Fruit fly (Drosophila melanogaster) whole organism, embryonic: ENCODE data around the gene CG11309.

ENCODE experiments used
- Antp ChIP-seq: fragments of 200-800 bp; sonication (Bioruptor generic); optimal IDR thresholded peaks from 3 replicates; lab custom pipeline; 2016; ENCODE audit warnings: missing biosample characterization, missing genetic modification characterization
- Asciz ChIP-seq: fragments of 200-800 bp; sonication (Bioruptor generic); optimal IDR thresholded peaks from 2 replicates; lab custom pipeline; 2017; ENCODE audit warnings: missing biosample characterization, mild to moderate bottlenecking, missing genetic modification characterization, missing genetic modification reagents
- BEAF-32 ChIP-seq: fragments of 200-800 bp; sonication (Bioruptor generic); optimal IDR thresholded peaks from 3 replicates; lab custom pipeline; 2017; ENCODE audit warnings: missing biosample characterization, missing genetic modification characterization, mild to moderate bottlenecking, moderate library complexity, missing genetic modification reagents
- Bgb ChIP-seq: fragments of 200-800 bp; sonication (Bioruptor generic); IDR thresholded peaks from 2 replicates; pipeline ENCODE4 v1.3.6; 2022; ENCODE audit warnings: missing biosample characterization, missing genetic modification characterization; ENCODE audit not compliant: partially characterized antibody
- CG10321 ChIP-seq: fragments of 200-800 bp; sonication (Bioruptor generic); IDR thresholded peaks from 2 replicates; pipeline ENCODE4 v1.3.6; 2022; ENCODE audit warnings: missing biosample characterization, missing genetic modification characterization
- CG10959 ChIP-seq: fragments of 200-800 bp; sonication (Bioruptor generic); IDR thresholded peaks from 2 replicates; pipeline ENCODE4 v1.3.6; 2022; ENCODE audit warnings: missing biosample characterization, missing genetic modification characterization
- CG10979 ChIP-seq: fragments of 200-800 bp; sonication (Bioruptor generic); optimal IDR thresholded peaks from 2 replicates; lab custom pipeline; 2018; ENCODE audit warnings: missing biosample characterization, mild to moderate bottlenecking, missing genetic modification characterization, moderate library complexity
- CG11456 ChIP-seq: fragments of 200-800 bp; sonication (Bioruptor generic); IDR thresholded peaks from 3 replicates; pipeline ENCODE4 v1.3.6; 2022; ENCODE audit warnings: missing biosample characterization, missing genetic modification characterization
- CG12299 ChIP-seq: fragments of 200-800 bp; sonication (Bioruptor generic); optimal IDR thresholded peaks from 2 replicates; lab custom pipeline; 2018; ENCODE audit warnings: missing biosample characterization, mild to moderate bottlenecking, missing genetic modification characterization
- CG15479 ChIP-seq: fragments of 200-800 bp; sonication (Bioruptor generic); optimal IDR thresholded peaks from 3 replicates; lab custom pipeline; 2019; ENCODE audit warnings: missing biosample characterization, mild to moderate bottlenecking, missing genetic modification characterization, moderate library complexity
- CG15514 ChIP-seq: fragments of 200-800 bp; sonication (Bioruptor generic); optimal IDR thresholded peaks from 3 replicates; lab custom pipeline; 2017; ENCODE audit warnings: missing biosample characterization, missing genetic modification characterization, mild to moderate bottlenecking, moderate library complexity, missing genetic modification reagents
- CG16815 ChIP-seq: fragments of 200-800 bp; sonication (Bioruptor generic); optimal IDR thresholded peaks from 3 replicates; lab custom pipeline; 2017; ENCODE audit warnings: missing biosample characterization, mild to moderate bottlenecking, missing genetic modification characterization
- CG17385 ChIP-seq: fragments of 200-800 bp; sonication (Bioruptor generic); optimal IDR thresholded peaks from 3 replicates; lab custom pipeline; 2018; ENCODE audit warnings: missing biosample characterization, mild to moderate bottlenecking, missing genetic modification characterization
- CG18011 ChIP-seq: fragments of 200-800 bp; sonication (Bioruptor generic); optimal IDR thresholded peaks from 2 replicates; lab custom pipeline; 2017; ENCODE audit warnings: missing biosample characterization, missing genetic modification characterization, mild to moderate bottlenecking, moderate library complexity, missing genotype
- CG2712 ChIP-seq: fragments of 200-800 bp; optimal IDR thresholded peaks from 3 replicates; lab custom pipeline; 2019; ENCODE audit warnings: missing biosample characterization, mild to moderate bottlenecking, missing genetic modification characterization, moderate library complexity
- CG2875 ChIP-seq: fragments of 200-800 bp; sonication (Bioruptor generic); optimal IDR thresholded peaks from 2 replicates; lab custom pipeline; 2017; ENCODE audit warnings: missing biosample characterization, mild to moderate bottlenecking, missing genetic modification characterization, missing genetic modification reagents
- CG30020 ChIP-seq: fragments of 200-800 bp; optimal IDR thresholded peaks from 2 replicates; lab custom pipeline; 2019; ENCODE audit warnings: missing biosample characterization, mild to moderate bottlenecking, missing genetic modification characterization, moderate library complexity
- CG31441 ChIP-seq: fragments of 200-800 bp; sonication (Bioruptor generic); IDR thresholded peaks from 2 replicates; pipeline ENCODE4 v1.3.6; 2022; ENCODE audit warnings: missing biosample characterization, missing genetic modification characterization
- CG32767 ChIP-seq: fragments of 200-800 bp; sonication (Bioruptor generic); IDR thresholded peaks from 2 replicates; pipeline ENCODE4 v1.3.6; 2022; ENCODE audit warnings: missing biosample characterization, missing genetic modification characterization
- CG34224 ChIP-seq: fragments of 200-800 bp; sonication (Bioruptor generic); IDR thresholded peaks from 3 replicates; pipeline ENCODE4 v1.3.6; 2022; ENCODE audit warnings: missing biosample characterization, missing genetic modification characterization; ENCODE audit not compliant: partially characterized antibody
- CG3847 ChIP-seq: fragments of 200-800 bp; sonication (Bioruptor generic); IDR thresholded peaks from 2 replicates; pipeline ENCODE4 v1.3.6; 2022; ENCODE audit warnings: missing biosample characterization, missing genetic modification characterization
- CG43689 ChIP-seq: fragments of 200-800 bp; sonication (Bioruptor generic); IDR thresholded peaks from 2 replicates; pipeline ENCODE4 v1.3.6; 2022; ENCODE audit warnings: missing biosample characterization, missing genetic modification characterization
- CG6683 ChIP-seq: fragments of 200-800 bp; sonication (Bioruptor generic); optimal IDR thresholded peaks from 2 replicates; lab custom pipeline; 2017; ENCODE audit warnings: missing biosample characterization, mild to moderate bottlenecking, missing genetic modification characterization, missing genetic modification reagents
- Dip2 ChIP-seq: fragments of 200-800 bp; sonication (Bioruptor generic); IDR thresholded peaks from 2 replicates; pipeline ENCODE4 v1.3.6; 2022; ENCODE audit warnings: missing biosample characterization, missing genetic modification characterization
- Dp ChIP-seq: fragments of 200-800 bp; sonication (Bioruptor generic); optimal IDR thresholded peaks from 2 replicates; lab custom pipeline; 2018; ENCODE audit warnings: missing biosample characterization, mild to moderate bottlenecking, missing genetic modification characterization, moderate library complexity
- E2f2 ChIP-seq: fragments of 200-800 bp; sonication (Bioruptor generic); IDR thresholded peaks from 2 replicates; pipeline ENCODE4 v1.3.6; 2022; ENCODE audit warnings: missing biosample characterization, missing genetic modification characterization
- HLH4C ChIP-seq: fragments of 200-800 bp; sonication (Bioruptor generic); IDR thresholded peaks from 3 replicates; pipeline ENCODE4 v1.3.6; 2022; ENCODE audit warnings: missing biosample characterization, missing genetic modification characterization; ENCODE audit not compliant: partially characterized antibody
- HmgZ ChIP-seq: fragments of 200-800 bp; sonication (Bioruptor generic); optimal IDR thresholded peaks from 2 replicates; lab custom pipeline; 2018; ENCODE audit warnings: missing biosample characterization, mild to moderate bottlenecking, missing genetic modification characterization
- Mad ChIP-seq: fragments of 200-800 bp; sonication (Bioruptor generic); optimal IDR thresholded peaks from 2 replicates; lab custom pipeline; 2016; ENCODE audit warnings: missing biosample characterization, missing genetic modification characterization
- Myb ChIP-seq: fragments of 200-800 bp; sonication (Bioruptor generic); optimal IDR thresholded peaks from 2 replicates; lab custom pipeline; 2016; ENCODE audit warnings: missing biosample characterization, missing genetic modification characterization
- NC2β ChIP-seq: fragments of 200-800 bp; sonication (Bioruptor generic); optimal IDR thresholded peaks from 2 replicates; lab custom pipeline; 2016; ENCODE audit warnings: missing biosample characterization, missing genetic modification characterization
- Sox102F ChIP-seq: fragments of 200-800 bp; sonication (Bioruptor generic); optimal IDR thresholded peaks from 2 replicates; lab custom pipeline; 2018; ENCODE audit warnings: missing biosample characterization, mild to moderate bottlenecking, missing genetic modification characterization, moderate library complexity
- Xrp1 ChIP-seq: fragments of 200-800 bp; sonication (Bioruptor generic); IDR thresholded peaks from 2 replicates; pipeline ENCODE4 v1.3.6; 2022; ENCODE audit warnings: missing biosample characterization, missing genetic modification characterization
- ash1 ChIP-seq: fragments of 200-800 bp; sonication (Bioruptor generic); optimal IDR thresholded peaks from 2 replicates; lab custom pipeline; 2018; ENCODE audit warnings: missing biosample characterization, mild to moderate bottlenecking, missing genetic modification characterization
- bbx ChIP-seq: fragments of 200-800 bp; sonication (Bioruptor generic); IDR thresholded peaks from 2 replicates; pipeline ENCODE4 v1.3.6; 2022; ENCODE audit warnings: missing biosample characterization, missing genetic modification characterization; ENCODE audit not compliant: partially characterized antibody
- bsh ChIP-seq, 2 experiments: fragments of 200-800 bp; sonication (Bioruptor generic); optimal IDR thresholded peaks; 2 replicates each; lab custom pipeline; 2017 to 2018; ENCODE audit warnings: mild to moderate bottlenecking in 2 of 2, missing biosample characterization in 2 of 2, missing genetic modification characterization in 2 of 2, moderate library complexity in 1 of 2
- chinmo ChIP-seq: fragments of 200-800 bp; sonication (Bioruptor generic); IDR thresholded peaks from 4 replicates; pipeline ENCODE4 v1.3.6; 2022; ENCODE audit warnings: missing biosample characterization, missing genetic modification characterization; ENCODE audit not compliant: partially characterized antibody
- crc ChIP-seq: fragments of 200-800 bp; sonication (Bioruptor generic); optimal IDR thresholded peaks from 2 replicates; lab custom pipeline; 2016; ENCODE audit warnings: missing biosample characterization, missing genetic modification characterization
- jing ChIP-seq: fragments of 200-800 bp; sonication (Bioruptor generic); optimal IDR thresholded peaks from 2 replicates; lab custom pipeline; 2018; ENCODE audit warnings: missing biosample characterization, mild to moderate bottlenecking, missing genetic modification characterization
- nerfin-2 ChIP-seq: fragments of 200-800 bp; sonication (Bioruptor generic); IDR thresholded peaks from 2 replicates; pipeline ENCODE4 v1.3.6; 2022; ENCODE audit warnings: missing biosample characterization, missing genetic modification characterization; ENCODE audit not compliant: partially characterized antibody
- sc ChIP-seq, 3 experiments: fragments of >200 bp in 2 of 3; fragments of 200-800 bp in 1 of 3; sonication (Bioruptor generic) in 1 of 3; optimal IDR thresholded peaks; 2 replicates in 2 of 3; 3 replicates in 1 of 3; lab custom pipeline; 2017; ENCODE audit warnings: mild to moderate bottlenecking in 1 of 3, missing biosample characterization in 1 of 3, missing genetic modification characterization in 1 of 3, missing genetic modification reagents in 1 of 3
- sens ChIP-seq: fragments of 200-800 bp; sonication (Bioruptor generic); peaks from one replicate; lab custom pipeline; 2016; ENCODE audit warnings: missing biosample characterization, missing genetic modification characterization
- shn ChIP-seq: fragments of 200-800 bp; sonication (Bioruptor generic); optimal IDR thresholded peaks from 3 replicates; lab custom pipeline; 2016; ENCODE audit warnings: missing biosample characterization, missing genetic modification characterization
- sna ChIP-seq: fragments of 200-800 bp; sonication (Bioruptor generic); IDR thresholded peaks from 2 replicates; pipeline ENCODE4 v1.3.6; 2022; ENCODE audit warnings: missing biosample characterization, missing genetic modification characterization; ENCODE audit not compliant: partially characterized antibody
- ssp ChIP-seq: fragments of 200-800 bp; sonication (Bioruptor generic); IDR thresholded peaks from 2 replicates; pipeline ENCODE4 v1.3.6; 2022; ENCODE audit warnings: missing biosample characterization, missing genetic modification characterization
- trem ChIP-seq: fragments of 200-800 bp; optimal IDR thresholded peaks from 3 replicates; lab custom pipeline; 2019; ENCODE audit warnings: missing biosample characterization, mild to moderate bottlenecking, missing genetic modification characterization, moderate library complexity
- tup ChIP-seq: fragments of 200-800 bp; sonication (Bioruptor generic); optimal IDR thresholded peaks from 2 replicates; lab custom pipeline; 2016; ENCODE audit warnings: missing biosample characterization, mild to moderate bottlenecking, missing genetic modification characterization, moderate library complexity
- vnd ChIP-seq: fragments of 200-800 bp; sonication (Bioruptor generic); IDR thresholded peaks from 3 replicates; pipeline ENCODE4 v1.3.6; 2022; ENCODE audit warnings: missing biosample characterization, missing genetic modification characterization; ENCODE audit not compliant: partially characterized antibody
- z ChIP-seq: fragments of 200-800 bp; sonication (Bioruptor generic); IDR thresholded peaks from 3 replicates; pipeline ENCODE4 v1.3.6; 2022; ENCODE audit warnings: missing biosample characterization, missing genetic modification characterization

The CG11309 gene

DNA sequence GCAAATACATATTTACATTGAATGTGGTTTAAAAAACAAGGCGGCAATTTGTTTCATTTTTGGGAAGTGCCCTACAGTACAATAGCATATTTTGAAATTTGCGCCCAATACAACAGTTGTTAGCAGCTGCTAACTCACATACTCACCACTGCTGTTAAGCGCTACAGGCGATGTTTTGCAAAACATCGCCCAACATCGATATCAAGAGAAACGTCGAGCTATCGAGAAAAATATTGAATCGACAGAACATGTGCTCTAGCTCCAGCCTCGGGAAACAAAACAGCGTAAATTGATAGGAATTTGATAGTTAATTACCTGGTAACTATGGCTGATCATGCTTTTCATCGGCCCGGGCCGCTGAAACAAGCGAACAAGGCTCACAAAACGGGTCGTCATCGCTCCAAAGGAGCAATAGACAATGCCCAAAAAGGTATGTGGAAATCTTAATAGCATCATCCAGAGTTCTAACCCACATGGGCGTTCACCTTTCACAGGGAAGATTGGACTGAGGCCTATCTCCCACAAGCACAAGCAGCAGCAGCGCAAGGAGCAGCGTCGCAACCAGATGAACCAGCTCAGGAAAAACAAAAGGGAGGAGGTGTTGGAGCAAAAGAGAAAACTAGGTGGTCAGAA is 30.7 kb upstream of the CG11309 start, which contains the start of gene Tsr1 (continued):
- TF ChIP-seq BEAF-32 (peak; percentile 82), Xrp1 (no peak), CG17385 (GFP tag; lab: Kevin White, UChicago) (no peak), Mad (GFP tag; lab: Kevin White, UChicago) (no peak), bbx (GFP tag; lab: Robert Waterston, UW) (peak; percentile 92), CG10959 (GFP tag; lab: Robert Waterston, UW) (no peak), CG10979 (no peak), sc (optimal IDR thresholded peaks at IDR 0.05; lab: Kevin White, UChicago) (no peak), sc (GFP tag; optimal IDR thresholded peaks at IDR 0.05; lab: Kevin White, UChicago) (no peak), CG12299 (tag; lab: Kevin White, UChicago) (no peak), NC2β (no peak), CG10321 (GFP tag; lab: Robert Waterston, UW) (no peak), HLH4C (peak; percentile 80), CG18011 (GFP tag; lab: Kevin White, UChicago) (no peak), CG32767 (GFP tag; lab: Robert Waterston, UW) (no peak), ash1 (GFP tag; lab: Kevin White, UChicago) (no peak), Antp (GFP tag; lab: Kevin White, UChicago) (no peak), sens (GFP tag; lab: Kevin White, UChicago) (no peak), bsh (GFP tag; optimal IDR thresholded peaks at IDR 0.05; lab: Kevin White, UChicago) (no peak), nerfin-2 (GFP tag; lab: Robert Waterston, UW) (peak; percentile 83), E2f2 (GFP tag; lab: Robert Waterston, UW) (peak; percentile 93), Dip2 (no peak), Dp (GFP tag; lab: Kevin White, UChicago) (peak; percentile 88), crc (no peak), tup (GFP tag; lab: Kevin White, UChicago) (no peak), CG16815 (GFP tag; lab: Kevin White, UChicago) (no peak), CG15514 (GFP tag; lab: Kevin White, UChicago) (peak; percentile 54), sna (GFP tag; lab: Robert Waterston, UW) (peak; percentile 85), CG34224 (GFP tag; lab: Robert Waterston, UW) (peak; percentile 94), z (GFP tag; lab: Robert Waterston, UW) (no peak), CG2875 (GFP tag; lab: Kevin White, UChicago) (no peak), Bgb (GFP tag; lab: Robert Waterston, UW) (peak; percentile 92), CG43689 (GFP tag; lab: Robert Waterston, UW) (no peak), jing (no peak), vnd (GFP tag; lab: Robert Waterston, UW) (peak; percentile 79), CG31441 (GFP tag; lab: Robert Waterston, UW) (no peak), chinmo (GFP tag; lab: Robert Waterston, UW) (peak; percentile 94), Asciz (GFP tag; lab: Kevin White, UChicago) (no peak), CG2712 (tag; lab: Kevin White, UChicago) (peak; percentile 59), CG11456 (GFP tag; lab: Robert Waterston, UW) (no peak), CG6683 (GFP tag; lab: Kevin White, UChicago) (no peak), CG3847 (GFP tag; lab: Robert Waterston, UW) (no peak), trem (tag; lab: Kevin White, UChicago) (peak; percentile 47), Myb (GFP tag; lab: Kevin White, UChicago) (no peak), ssp (GFP tag; lab: Robert Waterston, UW) (no peak), CG30020 (no peak), shn (no peak), CG15479 (no peak), Sox102F (GFP tag; lab: Kevin White, UChicago) (no peak), HmgZ (tag; lab: Kevin White, UChicago) (peak; percentile 33)
